Worm (Caenorhabditis elegans): Measurements from ENCODE around the gene srx-4.

DNA sequence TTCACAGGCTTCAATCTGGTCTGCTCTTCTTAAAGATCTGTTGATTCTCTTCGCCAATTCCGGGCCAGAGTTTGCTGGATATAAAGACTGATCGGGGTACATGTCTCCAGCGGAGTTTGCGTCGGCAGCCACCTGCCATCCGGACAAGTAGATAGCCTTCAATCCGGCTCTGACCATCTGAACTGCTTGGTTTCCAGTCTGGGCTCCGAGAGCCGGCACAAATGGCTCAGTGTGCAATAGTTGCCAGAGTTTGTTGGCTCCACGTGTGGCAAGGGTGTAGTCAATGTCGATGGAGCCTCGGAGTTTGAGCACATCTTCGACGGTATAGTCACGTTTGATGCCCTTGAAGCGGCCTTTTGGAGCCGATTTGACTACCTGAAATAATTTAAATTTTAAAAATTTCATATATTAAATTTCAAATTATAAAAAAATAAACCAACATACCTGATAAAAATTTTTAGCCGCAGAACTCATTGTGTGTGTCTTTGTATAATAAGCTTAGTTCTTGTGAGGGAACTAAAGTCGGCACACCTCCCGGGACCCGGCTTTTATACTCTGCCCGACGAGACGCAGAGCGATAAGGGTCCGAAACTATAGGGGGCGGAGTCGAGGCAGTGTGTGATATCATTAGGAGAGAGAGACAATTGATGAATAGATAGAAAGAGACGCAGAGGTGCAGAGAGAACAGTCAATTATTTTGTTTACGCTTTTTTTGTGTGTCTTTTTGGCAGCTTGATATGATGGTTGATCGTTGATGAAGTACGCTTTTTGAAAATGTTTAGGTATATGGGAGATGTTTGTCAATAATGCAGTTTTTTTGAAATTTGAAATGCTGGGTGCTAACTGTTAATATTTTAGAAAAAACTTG lies 35.1 kb upstream of the srx-4 start, which contains the start of the genes icl-1 and srh-2:
- TF ChIP-seq snpc-4 (tag; optimal IDR thresholded peaks at IDR 0.05) (no peak), flh-1 (GFP tag; optimal IDR thresholded peaks at IDR 0.05) (no peak), mls-2 (tag; optimal IDR thresholded peaks at IDR 0.05) (no peak), unc-62 (GFP tag; optimal IDR thresholded peaks at IDR 0.05) (peak; percentile 66), elt-3 (tag; optimal IDR thresholded peaks at IDR 0.05) (no peak), nhr-237 (tag; optimal IDR thresholded peaks at IDR 0.05) (no peak)
